Fruit fly (Drosophila melanogaster) whole organism, embryonic: ENCODE measurements around the gene alpha-Est1.

Experiments
- Aef1 ChIP-seq: fragments of 200-800 bp; sonication (Bioruptor generic); IDR thresholded peaks from 3 replicates; pipeline ENCODE4 v1.3.6; 2022; ENCODE audit warnings: missing biosample characterization, missing genetic modification characterization
- CG11093 ChIP-seq: fragments of 200-800 bp; sonication (Bioruptor generic); IDR thresholded peaks from 3 replicates; pipeline ENCODE4 v1.3.6; 2022; ENCODE audit warnings: missing biosample characterization, missing genetic modification characterization
- CG13624 ChIP-seq: fragments of 200-800 bp; sonication (Bioruptor generic); optimal IDR thresholded peaks from 2 replicates; lab custom pipeline; 2016; ENCODE audit warnings: missing biosample characterization, missing genetic modification characterization
- CG15011 ChIP-seq: fragments of 200-800 bp; sonication (Bioruptor generic); optimal IDR thresholded peaks from 3 replicates; lab custom pipeline; 2018; ENCODE audit warnings: missing biosample characterization, mild to moderate bottlenecking, missing genetic modification characterization
- CG17568 ChIP-seq: fragments of 200-800 bp; sonication (Bioruptor generic); optimal IDR thresholded peaks from 2 replicates; lab custom pipeline; 2018; ENCODE audit warnings: missing biosample characterization, mild to moderate bottlenecking, missing genetic modification characterization, moderate library complexity
- CG2889 ChIP-seq: fragments of 200-800 bp; sonication (Bioruptor generic); IDR thresholded peaks from 3 replicates; pipeline ENCODE4 v1.3.6; 2022; ENCODE audit warnings: missing biosample characterization, missing genetic modification characterization
- CG34376 ChIP-seq: fragments of 200-800 bp; sonication (Bioruptor generic); optimal IDR thresholded peaks from 2 replicates; lab custom pipeline; 2018; ENCODE audit warnings: missing biosample characterization, mild to moderate bottlenecking, missing genetic modification characterization
- CG3726 ChIP-seq: fragments of 200-800 bp; sonication (Bioruptor generic); IDR thresholded peaks from 3 replicates; pipeline ENCODE4, ENCODE4 v1.3.6; 2022; ENCODE audit warnings: missing biosample characterization, missing genetic modification characterization
- CG6272 ChIP-seq: fragments of 200-800 bp; sonication (Bioruptor generic); IDR thresholded peaks from 2 replicates; pipeline ENCODE4 v1.3.6; 2022; ENCODE audit warnings: missing biosample characterization, missing genetic modification characterization
- CG8765 ChIP-seq: fragments of 200-800 bp; sonication (Bioruptor generic); IDR thresholded peaks from 2 replicates; pipeline ENCODE4 v1.3.6; 2022; ENCODE audit warnings: missing biosample characterization, missing genetic modification characterization
- CoRest ChIP-seq: fragments of 200-800 bp; sonication (Bioruptor generic); optimal IDR thresholded peaks from 3 replicates; lab custom pipeline; 2018; ENCODE audit warnings: missing biosample characterization, mild to moderate bottlenecking, missing genetic modification characterization, moderate library complexity
- CrebB ChIP-seq: fragments of 200-800 bp; sonication (Bioruptor generic); optimal IDR thresholded peaks from 3 replicates; lab custom pipeline; 2018; ENCODE audit warnings: missing biosample characterization, mild to moderate bottlenecking, missing genetic modification characterization
- Ets97D ChIP-seq: fragments of 200-800 bp; sonication (Bioruptor generic); optimal IDR thresholded peaks from 3 replicates; lab custom pipeline; 2016; ENCODE audit warnings: missing biosample characterization, missing genetic modification characterization
- Fer1 ChIP-seq: fragments of 200-800 bp; sonication (Bioruptor generic); optimal IDR thresholded peaks from 2 replicates; lab custom pipeline; 2017; ENCODE audit warnings: missing biosample characterization, mild to moderate bottlenecking, missing genetic modification characterization
- GATAe ChIP-seq: fragments of 200-800 bp; sonication (Bioruptor generic); conservative IDR thresholded peaks from 2 replicates; pipeline ENCODE4 v1.3.6; 2022; ENCODE audit warnings: missing biosample characterization, missing genetic modification characterization
- HLH4C ChIP-seq: fragments of 200-800 bp; sonication (Bioruptor generic); IDR thresholded peaks from 3 replicates; pipeline ENCODE4 v1.3.6; 2022; ENCODE audit warnings: missing biosample characterization, missing genetic modification characterization; ENCODE audit not compliant: partially characterized antibody
- Med ChIP-seq: fragments of 200-800 bp; sonication (Bioruptor generic); peaks from one replicate; lab custom pipeline; 2016; ENCODE audit warnings: missing biosample characterization, missing genetic modification characterization, mild to moderate bottlenecking, inconsistent platforms, moderate library complexity
- Optix ChIP-seq: fragments of 200-800 bp; sonication (Bioruptor generic); IDR thresholded peaks from 3 replicates; pipeline ENCODE4 v1.3.6; 2022; ENCODE audit warnings: missing biosample characterization, missing genetic modification characterization
- Pdp1 ChIP-seq, 2 experiments: fragments of 200-800 bp; sonication (Bioruptor generic); optimal IDR thresholded peaks; 3 replicates each; lab custom pipeline; 2016; ENCODE audit warnings: missing biosample characterization in 2 of 2, missing genetic modification characterization in 2 of 2, mild to moderate bottlenecking in 1 of 2, moderate library complexity in 1 of 2
- Spps ChIP-seq: fragments of 200-800 bp; sonication (Bioruptor generic); optimal IDR thresholded peaks from 2 replicates; lab custom pipeline; 2018; ENCODE audit warnings: missing biosample characterization, mild to moderate bottlenecking, missing genetic modification characterization
- ab ChIP-seq: fragments of 200-800 bp; sonication (Bioruptor generic); optimal IDR thresholded peaks from 2 replicates; lab custom pipeline; 2016; ENCODE audit warnings: missing biosample characterization, missing genetic modification characterization
- chinmo ChIP-seq: fragments of 200-800 bp; sonication (Bioruptor generic); IDR thresholded peaks from 4 replicates; pipeline ENCODE4 v1.3.6; 2022; ENCODE audit warnings: missing biosample characterization, missing genetic modification characterization; ENCODE audit not compliant: partially characterized antibody
- corto ChIP-seq: fragments of 200-800 bp; sonication (Bioruptor generic); optimal IDR thresholded peaks from 2 replicates; lab custom pipeline; 2016; ENCODE audit warnings: missing biosample characterization, mild to moderate bottlenecking, missing genetic modification characterization, moderate library complexity
- exex ChIP-seq: fragments of 200-800 bp; sonication (Bioruptor generic); optimal IDR thresholded peaks from 4 replicates; lab custom pipeline; 2018; ENCODE audit warnings: missing biosample characterization, mild to moderate bottlenecking, missing genetic modification characterization, moderate library complexity
- grn ChIP-seq: fragments of 200-800 bp; sonication (Bioruptor generic); optimal IDR thresholded peaks from 3 replicates; lab custom pipeline; 2017; ENCODE audit warnings: missing biosample characterization, missing genetic modification characterization
- lab ChIP-seq: fragments of 200-800 bp; sonication (Bioruptor generic); optimal IDR thresholded peaks from 3 replicates; lab custom pipeline; 2017; ENCODE audit warnings: missing biosample characterization, missing genetic modification characterization, mild to moderate bottlenecking, moderate library complexity, missing genetic modification reagents
- lbe ChIP-seq: fragments of 200-800 bp; sonication (Bioruptor generic); optimal IDR thresholded peaks from 2 replicates; lab custom pipeline; 2016; ENCODE audit warnings: missing biosample characterization, mild to moderate bottlenecking, missing genetic modification characterization
- lilli ChIP-seq: fragments of 200-800 bp; sonication (Bioruptor generic); optimal IDR thresholded peaks from 3 replicates; lab custom pipeline; 2016; ENCODE audit warnings: missing biosample characterization, missing genetic modification characterization
- lmd ChIP-seq: fragments of 200-800 bp; sonication (Bioruptor generic); IDR thresholded peaks from 2 replicates; pipeline ENCODE4 v1.3.6; 2022; ENCODE audit warnings: missing biosample characterization, missing genetic modification characterization
- mirr ChIP-seq: fragments of 200-800 bp; sonication (Bioruptor generic); optimal IDR thresholded peaks from 3 replicates; lab custom pipeline; 2018; ENCODE audit warnings: missing biosample characterization, mild to moderate bottlenecking, missing genetic modification characterization
- nerfin-1 ChIP-seq: fragments of 200-800 bp; sonication (Bioruptor generic); optimal IDR thresholded peaks from 3 replicates; lab custom pipeline; 2019; ENCODE audit warnings: missing biosample characterization, mild to moderate bottlenecking, missing genetic modification characterization, moderate library complexity
- nerfin-2 ChIP-seq: fragments of 200-800 bp; sonication (Bioruptor generic); IDR thresholded peaks from 2 replicates; pipeline ENCODE4 v1.3.6; 2022; ENCODE audit warnings: missing biosample characterization, missing genetic modification characterization; ENCODE audit not compliant: partially characterized antibody
- org-1 ChIP-seq: fragments of 200-800 bp; sonication (Bioruptor generic); optimal IDR thresholded peaks from 2 replicates; lab custom pipeline; 2017; ENCODE audit warnings: missing biosample characterization, missing genetic modification characterization
- sd ChIP-seq: fragments of 200-800 bp; sonication (Bioruptor generic); optimal IDR thresholded peaks from 3 replicates; lab custom pipeline; 2018; ENCODE audit warnings: missing biosample characterization, mild to moderate bottlenecking, missing genetic modification characterization, moderate library complexity
- sna ChIP-seq: fragments of 200-800 bp; sonication (Bioruptor generic); IDR thresholded peaks from 2 replicates; pipeline ENCODE4 v1.3.6; 2022; ENCODE audit warnings: missing biosample characterization, missing genetic modification characterization; ENCODE audit not compliant: partially characterized antibody
- sug ChIP-seq: fragments of 200-800 bp; optimal IDR thresholded peaks from 2 replicates; lab custom pipeline; 2019; ENCODE audit warnings: missing biosample characterization, mild to moderate bottlenecking, missing genetic modification characterization, moderate library complexity
- unc-4 ChIP-seq: fragments of 200-800 bp; sonication (Bioruptor generic); IDR thresholded peaks from 2 replicates; pipeline ENCODE4 v1.3.6; 2022; ENCODE audit warnings: missing biosample characterization, missing genetic modification characterization; ENCODE audit not compliant: partially characterized antibody
- yki ChIP-seq: fragments of >200 bp; optimal IDR thresholded peaks from 3 replicates; lab custom pipeline; 2018

The alpha-Est1 gene

dm6 chr3R:7499488-7499887, 49.4 kb downstream of the alpha-Est1 start (continued):
- TF ChIP-seq HLH4C (GFP tag; lab: Robert Waterston, UW) (no peak), unc-4 (GFP tag; lab: Robert Waterston, UW) (no peak), CG11093 (no peak), CG6272 (GFP tag; lab: Robert Waterston, UW) (no peak), grn (GFP tag; lab: Kevin White, UChicago) (peak; percentile 48), CG17568 (GFP tag; lab: Kevin White, UChicago) (no peak), exex (tag; lab: Kevin White, UChicago) (peak; percentile 71), CG8765 (GFP tag; lab: Robert Waterston, UW) (no peak), lbe (no peak), nerfin-2 (GFP tag; lab: Robert Waterston, UW) (no peak), Pdp1 (GFP tag; optimal IDR thresholded peaks at IDR 0.05; lab: Kevin White, UChicago) (peak in 1 of 2 experiments; percentile 95), lmd (no peak), CG15011 (GFP tag; lab: Kevin White, UChicago) (no peak), sug (tag; lab: Kevin White, UChicago) (peak; percentile 67), sna (no peak), CrebB (tag; lab: Kevin White, UChicago) (no peak), CG13624 (GFP tag; lab: Kevin White, UChicago) (no peak), Optix (GFP tag; lab: Robert Waterston, UW) (no peak), mirr (GFP tag; lab: Kevin White, UChicago) (peak; percentile 87), Med (GFP tag; lab: Kevin White, UChicago) (peak; percentile 32), Spps (tag; lab: Kevin White, UChicago) (no peak), Aef1 (GFP tag; lab: Robert Waterston, UW) (no peak), CoRest (tag; lab: Kevin White, UChicago) (no peak)

- TF ChIP-seq CG34376 (GFP tag; lab: Kevin White, UChicago) (peak; percentile 67), lilli (GFP tag; lab: Kevin White, UChicago) (no peak), mirr (GFP tag; lab: Kevin White, UChicago) (peak; percentile 73), corto (GFP tag; lab: Kevin White, UChicago) (peak; percentile 26), GATAe (GFP tag; lab: Robert Waterston, UW) (no peak; the same call in 1 of the 2 replicates), sd (tag; lab: Kevin White, UChicago) (peak; percentile 52), CG2889 (no peak), lab (GFP tag; lab: Kevin White, UChicago) (peak; percentile 48), Pdp1 (GFP tag; optimal IDR thresholded peaks at IDR 0.05; lab: Kevin White, UChicago) (peak in 1 of 2 experiments; percentile 79), ab (no peak), exex (tag; lab: Kevin White, UChicago) (peak; percentile 77), CG3726 (no peak), org-1 (GFP tag; lab: Kevin White, UChicago) (no peak), yki (lab: Kevin White, UChicago) (no peak), Med (GFP tag; lab: Kevin White, UChicago) (peak; percentile 65), Fer1 (GFP tag; lab: Kevin White, UChicago) (peak; percentile 8), sug (tag; lab: Kevin White, UChicago) (peak; percentile 65), nerfin-1 (tag; lab: Kevin White, UChicago) (no peak), Ets97D (GFP tag; lab: Kevin White, UChicago) (no peak), chinmo (0 out of 4 replicates have a peak, but pooled peaks have one; percentile 63)
Measured at dm6 chr3R:7497488-7497887, 51.4 kb downstream of the alpha-Est1 start.
